Worm (Caenorhabditis elegans): ENCODE results near the gene larp-1.

DNA sequence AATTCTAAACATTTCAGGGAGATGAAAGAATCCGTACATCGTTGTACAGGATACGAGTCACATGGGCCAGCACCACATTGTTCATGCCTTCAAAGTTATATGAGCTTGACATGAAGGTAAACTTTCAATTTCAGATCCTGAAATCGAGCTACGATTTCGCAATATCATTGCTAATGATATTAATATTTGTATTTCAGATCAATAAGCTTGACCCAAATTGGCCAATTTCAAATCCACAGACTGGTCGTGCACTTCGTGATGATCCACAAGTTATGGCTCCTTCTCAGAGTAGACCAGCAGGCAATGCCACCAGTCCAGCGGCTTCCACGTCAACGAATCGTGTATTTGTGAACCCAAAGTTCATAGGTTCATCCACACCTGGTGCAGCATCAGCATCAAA, 8.9 kb upstream of the larp-1 start:
- no peak for TF ChIP-seq pha-4 (GFP tag; IDR thresholded peaks at IDR 0.05)
- no peak for TF ChIP-seq pha-4 (tag; optimal IDR thresholded peaks at IDR 0.05)
- no peak for TF ChIP-seq mep-1 (tag; optimal IDR thresholded peaks at IDR 0.05)
- no peak for TF ChIP-seq spr-3 (GFP tag; optimal IDR thresholded peaks at IDR 0.05)
- TF ChIP-seq ama-1 (optimal IDR thresholded peaks at IDR 0.05): no peak
- no peak for TF ChIP-seq F49E8.2 (tag; optimal IDR thresholded peaks at IDR 0.05; ENCODE audit: borderline replicate concordance)
- TF ChIP-seq nhr-28 (tag; optimal IDR thresholded peaks at IDR 0.05): no peak
- TF ChIP-seq unc-130 (GFP tag; optimal IDR thresholded peaks at IDR 0.05): no peak
- no peak for TF ChIP-seq lir-3 (tag; optimal IDR thresholded peaks at IDR 0.05)
